Fruit fly (Drosophila melanogaster) whole organism, prepupa: ENCODE data around the gene CG17570.

Experiments used
- CG16779 ChIP-seq: fragments of 200-800 bp; sonication (Bioruptor generic); optimal IDR thresholded peaks from 3 replicates; lab custom pipeline; 2017; ENCODE audit warnings: missing biosample characterization, mild to moderate bottlenecking, missing genetic modification characterization
- Gug ChIP-seq: fragments of 200-800 bp; sonication (Bioruptor generic); IDR thresholded peaks from 2 replicates; pipeline ENCODE4 v1.3.6; 2022; ENCODE audit warnings: missing biosample characterization, missing genetic modification characterization
- Hr38 ChIP-seq: sonication (Bioruptor generic); optimal IDR thresholded peaks from 2 replicates; lab custom pipeline; 2016; ENCODE audit warnings: missing biosample characterization, missing genetic modification characterization

- no peak for TF ChIP-seq Hr38
- no peak for TF ChIP-seq Gug (GFP tag; lab: Robert Waterston, UW)
- no peak for TF ChIP-seq CG16779 (tag; lab: Kevin White, UChicago)
Measured at dm6 chr2L:20293940-20294339, 29.7 kb upstream of the CG17570 start.
